Worm (Caenorhabditis elegans) whole organism, early embryonic: ENCODE measurements around the gene nhx-4.

ENCODE experiments used
- B0310.2 ChIP-seq: sonication (generic microtip); optimal IDR thresholded peaks from 2 replicates; lab custom pipeline; 2016; ENCODE audit warnings: mild to moderate bottlenecking, missing genetic modification characterization, missing compliant biosample characterization
- F13C5.2 ChIP-seq: sonication (generic microtip); optimal IDR thresholded peaks from 2 replicates; lab custom pipeline; 2017; ENCODE audit warnings: mild to moderate bottlenecking, missing genetic modification characterization, inconsistent platforms, missing compliant biosample characterization
- aly-1 ChIP-seq: sonication (generic microtip); optimal IDR thresholded peaks from 2 replicates; lab custom pipeline; 2016; ENCODE audit warnings: missing genetic modification characterization, missing compliant biosample characterization
- ama-1 ChIP-seq: fragments of 150-350 bp; optimal IDR thresholded peaks from 2 replicates; lab custom pipeline; 2014
- ceh-13 ChIP-seq: fragments of 200-800 bp; sonication (Bioruptor generic); optimal IDR thresholded peaks from 2 replicates; lab custom pipeline; 2018; ENCODE audit warnings: mild to moderate bottlenecking, missing genetic modification characterization, missing compliant biosample characterization
- ceh-36 ChIP-seq: sonication (generic microtip); optimal IDR thresholded peaks from 2 replicates; lab custom pipeline; 2016; ENCODE audit warnings: missing genetic modification characterization, inconsistent platforms, missing compliant biosample characterization
- flt-1 ChIP-seq: fragments of 200-800 bp; sonication (Bioruptor generic); IDR thresholded peaks from 2 replicates; pipeline ENCODE4 v1.3.6; 2022; ENCODE audit warnings: missing genetic modification characterization, missing compliant biosample characterization
- hmbx-1 ChIP-seq: sonication (generic microtip); optimal IDR thresholded peaks from 2 replicates; lab custom pipeline; 2016; ENCODE audit warnings: mild to moderate bottlenecking, missing genetic modification characterization, missing compliant biosample characterization
- hmg-4 ChIP-seq: fragments of 200-800 bp; sonication (Bioruptor generic); optimal IDR thresholded peaks from 2 replicates; lab custom pipeline; 2018; ENCODE audit warnings: mild to moderate bottlenecking, missing genetic modification characterization, missing compliant biosample characterization
- pes-1 ChIP-seq: fragments of 200-800 bp; sonication (Bioruptor generic); IDR thresholded peaks from 2 replicates; pipeline ENCODE4 v1.3.6; 2022; ENCODE audit warnings: missing genetic modification reagents, missing genetic modification characterization, missing compliant biosample characterization
- scrt-1 ChIP-seq: fragments of 200-800 bp; sonication (Bioruptor generic); IDR thresholded peaks from 2 replicates; pipeline ENCODE4 v1.3.6; 2022; ENCODE audit warnings: missing genetic modification characterization, missing compliant biosample characterization
- tra-4 ChIP-seq: sonication (generic microtip); optimal IDR thresholded peaks from 2 replicates; lab custom pipeline; 2017; ENCODE audit warnings: missing genetic modification characterization, missing compliant biosample characterization

DNA sequence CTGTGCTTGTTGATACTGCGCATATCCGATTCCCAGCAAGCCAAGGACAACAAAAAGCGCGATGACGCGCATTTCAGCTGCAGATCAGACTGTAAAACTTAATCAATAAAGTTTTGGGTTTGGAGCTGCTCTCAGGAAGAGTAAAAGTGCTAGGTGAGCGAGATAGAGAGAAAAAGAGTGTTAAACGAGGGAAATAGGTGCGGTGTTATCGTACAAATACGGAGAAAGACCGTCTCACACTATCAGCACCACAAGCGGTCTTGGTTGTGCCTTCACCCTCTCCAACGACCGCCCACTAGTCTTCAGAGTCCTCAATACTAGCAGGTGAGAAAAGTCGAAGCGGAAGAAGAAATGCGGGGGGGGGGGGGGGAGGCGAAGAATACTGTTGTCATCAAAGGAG, 14.5 kb downstream of the nhx-4 start, which contains the start of gene F14B8.5:
- no peak for TF ChIP-seq scrt-1
- no peak for TF ChIP-seq pes-1 (GFP tag; lab: Robert Waterston, UW)
- no peak for TF ChIP-seq F13C5.2 (tag; lab: Kevin White, UChicago)
- TF ChIP-seq ama-1 (lab: Kevin White, UChicago), result no peak
- TF ChIP-seq flt-1 (GFP tag; lab: Robert Waterston, UW), result no peak
- no peak for TF ChIP-seq tra-4 (tag; lab: Kevin White, UChicago)
- no peak for TF ChIP-seq B0310.2 (tag; lab: Kevin White, UChicago)
- no peak for TF ChIP-seq ceh-13 (GFP tag; lab: Kevin White, UChicago)
- TF ChIP-seq aly-1 (tag; lab: Kevin White, UChicago), result no peak
- no peak for TF ChIP-seq ceh-36 (tag; lab: Kevin White, UChicago)
- TF ChIP-seq hmg-4 (GFP tag; lab: Kevin White, UChicago), result no peak
- TF ChIP-seq hmbx-1 (tag; lab: Kevin White, UChicago), result no peak
